Worm (Caenorhabditis elegans): ENCODE measurements around the gene Y54G11A.17.

- no peak for TF ChIP-seq hlh-4 (tag; optimal IDR thresholded peaks at IDR 0.05)
- no peak for TF ChIP-seq dpl-1 (GFP tag; optimal IDR thresholded peaks at IDR 0.05)
- no peak for TF ChIP-seq rnt-1 (tag; optimal IDR thresholded peaks at IDR 0.05)
- TF ChIP-seq ztf-4 (tag; optimal IDR thresholded peaks at IDR 0.05): no peak
- no peak for TF ChIP-seq nhr-12 (tag; optimal IDR thresholded peaks at IDR 0.05)
- no peak for TF ChIP-seq nhr-11 (tag; optimal IDR thresholded peaks at IDR 0.05)
- no peak for TF ChIP-seq pag-3 (tag; optimal IDR thresholded peaks at IDR 0.05; ENCODE audit: borderline replicate concordance, insufficient read depth)
These were observed 38.3 kb downstream of the Y54G11A.17 start, which contains the start of gene ctl-3 for ce11 chrII:14310729-14311388.

All from whole organism, L1 larva.